Fruit fly (Drosophila melanogaster) whole organism, embryonic: ENCODE data around the gene Epp.

Source experiments
- Adf1 ChIP-seq: fragments of 200-800 bp; sonication (Bioruptor generic); IDR thresholded peaks from 2 replicates; pipeline ENCODE4 v1.3.6; 2022; ENCODE audit warnings: missing biosample characterization, missing genetic modification characterization
- Antp ChIP-seq: fragments of 200-800 bp; sonication (Bioruptor generic); optimal IDR thresholded peaks from 3 replicates; lab custom pipeline; 2016; ENCODE audit warnings: missing biosample characterization, missing genetic modification characterization
- CG10274 ChIP-seq: fragments of 200-800 bp; sonication (Bioruptor generic); optimal IDR thresholded peaks from 3 replicates; lab custom pipeline; 2017; ENCODE audit warnings: missing biosample characterization, mild to moderate bottlenecking, missing genetic modification characterization
- CG10366 ChIP-seq: fragments of 200-800 bp; sonication (Bioruptor generic); IDR thresholded peaks from 2 replicates; pipeline ENCODE4 v1.3.6; 2022; ENCODE audit warnings: missing biosample characterization, missing genetic modification characterization
- CG10543 ChIP-seq: fragments of 200-800 bp; sonication (Bioruptor generic); optimal IDR thresholded peaks from 3 replicates; lab custom pipeline; 2017; ENCODE audit warnings: missing biosample characterization, mild to moderate bottlenecking, missing genetic modification characterization, moderate library complexity
- CG11093 ChIP-seq: fragments of 200-800 bp; sonication (Bioruptor generic); IDR thresholded peaks from 3 replicates; pipeline ENCODE4 v1.3.6; 2022; ENCODE audit warnings: missing biosample characterization, missing genetic modification characterization
- CG13296 ChIP-seq: fragments of 200-800 bp; sonication (Bioruptor generic); optimal IDR thresholded peaks from 3 replicates; lab custom pipeline; 2018; ENCODE audit warnings: missing biosample characterization, mild to moderate bottlenecking, missing genetic modification characterization
- CG13624 ChIP-seq: fragments of 200-800 bp; sonication (Bioruptor generic); optimal IDR thresholded peaks from 2 replicates; lab custom pipeline; 2016; ENCODE audit warnings: missing biosample characterization, missing genetic modification characterization
- CG14050 ChIP-seq: fragments of 200-800 bp; sonication (Bioruptor generic); IDR thresholded peaks from 3 replicates; pipeline ENCODE4 v1.3.6; 2022; ENCODE audit warnings: missing biosample characterization, missing genetic modification characterization
- CG1603 ChIP-seq: fragments of 200-800 bp; sonication (Bioruptor generic); optimal IDR thresholded peaks from 2 replicates; lab custom pipeline; 2019; ENCODE audit warnings: missing biosample characterization, mild to moderate bottlenecking, missing genetic modification characterization, moderate library complexity
- CG2129 ChIP-seq: fragments of 200-800 bp; sonication (Bioruptor generic); IDR thresholded peaks from 2 replicates; pipeline ENCODE4 v1.3.6; 2022; ENCODE audit warnings: missing biosample characterization, missing genetic modification characterization; ENCODE audit not compliant: partially characterized antibody
- CG2199 ChIP-seq: fragments of 200-800 bp; sonication (Bioruptor generic); IDR thresholded peaks from 3 replicates; pipeline ENCODE4 v1.3.6; 2022; ENCODE audit warnings: missing biosample characterization, missing genetic modification characterization
- CG30403 ChIP-seq: fragments of 200-800 bp; sonication (Bioruptor generic); optimal IDR thresholded peaks from 3 replicates; lab custom pipeline; 2016; ENCODE audit warnings: missing biosample characterization, missing genetic modification characterization
- CG31224 ChIP-seq: fragments of 200-800 bp; sonication (Bioruptor generic); IDR thresholded peaks from 2 replicates; pipeline ENCODE4 v1.3.6; 2022; ENCODE audit warnings: missing biosample characterization, missing genetic modification characterization
- CG5180 ChIP-seq: fragments of 200-800 bp; sonication (Bioruptor generic); optimal IDR thresholded peaks from 3 replicates; lab custom pipeline; 2017; ENCODE audit warnings: missing biosample characterization, missing genetic modification characterization, mild to moderate bottlenecking, moderate library complexity, missing genetic modification reagents
- CG6272 ChIP-seq: fragments of 200-800 bp; sonication (Bioruptor generic); IDR thresholded peaks from 2 replicates; pipeline ENCODE4 v1.3.6; 2022; ENCODE audit warnings: missing biosample characterization, missing genetic modification characterization
- CG6689 ChIP-seq: fragments of 200-800 bp; sonication (Bioruptor generic); IDR thresholded peaks from 2 replicates; pipeline ENCODE4 v1.3.6; 2022; ENCODE audit warnings: missing biosample characterization, missing genetic modification characterization
- CG7357 ChIP-seq: fragments of 200-800 bp; sonication (Bioruptor generic); IDR thresholded peaks from 3 replicates; pipeline ENCODE4 v1.3.6; 2022; ENCODE audit warnings: missing biosample characterization, missing genetic modification characterization
- CG7987 ChIP-seq: fragments of 200-800 bp; sonication (Bioruptor generic); optimal IDR thresholded peaks from 2 replicates; lab custom pipeline; 2018; ENCODE audit warnings: missing biosample characterization, mild to moderate bottlenecking, missing genetic modification characterization, moderate library complexity
- CG8290 ChIP-seq, 3 experiments: fragments of 200-800 bp; sonication (Bioruptor generic); optimal IDR thresholded peaks; 2 replicates each; lab custom pipeline; 2016 to 2019; ENCODE audit warnings: missing biosample characterization in 3 of 3, missing genetic modification characterization in 3 of 3, mild to moderate bottlenecking in 2 of 3, moderate library complexity in 1 of 3
- CG8359 ChIP-seq: fragments of 200-800 bp; sonication (Bioruptor generic); optimal IDR thresholded peaks from 2 replicates; lab custom pipeline; 2017; ENCODE audit warnings: missing biosample characterization, mild to moderate bottlenecking, missing genetic modification characterization, borderline replicate concordance
- CG9609 ChIP-seq: fragments of 200-800 bp; sonication (Bioruptor generic); optimal IDR thresholded peaks from 3 replicates; lab custom pipeline; 2016; ENCODE audit warnings: missing biosample characterization, missing genetic modification characterization
- CG9932 ChIP-seq: fragments of 200-800 bp; sonication (Bioruptor generic); IDR thresholded peaks from 2 replicates; pipeline ENCODE4 v1.3.6; 2022; ENCODE audit warnings: missing biosample characterization, missing genetic modification characterization
- Dek ChIP-seq: fragments of 200-800 bp; sonication (Bioruptor generic); optimal IDR thresholded peaks from 3 replicates; lab custom pipeline; 2019; ENCODE audit warnings: missing biosample characterization, mild to moderate bottlenecking, missing genetic modification characterization, moderate library complexity
- E2f2 ChIP-seq: fragments of 200-800 bp; sonication (Bioruptor generic); IDR thresholded peaks from 2 replicates; pipeline ENCODE4 v1.3.6; 2022; ENCODE audit warnings: missing biosample characterization, missing genetic modification characterization
- HLH3B ChIP-seq: fragments of 200-800 bp; sonication (Bioruptor generic); IDR thresholded peaks from 2 replicates; pipeline ENCODE4 v1.3.6; 2022; ENCODE audit warnings: missing biosample characterization, missing genetic modification characterization
- Hand ChIP-seq: fragments of 200-800 bp; sonication (Bioruptor generic); optimal IDR thresholded peaks from 2 replicates; lab custom pipeline; 2017; ENCODE audit warnings: mild to moderate bottlenecking, missing biosample characterization, missing genetic modification reagents, missing genetic modification characterization
- Jarid2 ChIP-seq: fragments of 200-800 bp; sonication (Bioruptor generic); optimal IDR thresholded peaks from 3 replicates; lab custom pipeline; 2017; ENCODE audit warnings: mild to moderate bottlenecking, missing biosample characterization, missing genetic modification reagents, missing genetic modification characterization
- Meics ChIP-seq: fragments of 200-800 bp; sonication (Bioruptor generic); optimal IDR thresholded peaks from 2 replicates; lab custom pipeline; 2017; ENCODE audit warnings: missing biosample characterization, mild to moderate bottlenecking, missing genetic modification characterization
- Mrtf ChIP-seq: fragments of 200-800 bp; sonication (Bioruptor generic); IDR thresholded peaks from 3 replicates; pipeline ENCODE4 v1.3.6; 2022; ENCODE audit warnings: missing biosample characterization, missing genetic modification characterization
- Nf-YA ChIP-seq: fragments of 200-800 bp; sonication (Bioruptor generic); IDR thresholded peaks from 2 replicates; pipeline ENCODE4 v1.3.6; 2022; ENCODE audit warnings: missing biosample characterization, missing genetic modification characterization
- Vsx1 ChIP-seq: fragments of 200-800 bp; sonication (Bioruptor generic); optimal IDR thresholded peaks from 2 replicates; lab custom pipeline; 2017; ENCODE audit warnings: missing biosample characterization, mild to moderate bottlenecking, missing genetic modification characterization, missing genetic modification reagents
- Xbp1 ChIP-seq: fragments of 200-800 bp; sonication (Bioruptor generic); optimal IDR thresholded peaks from 3 replicates; lab custom pipeline; 2016; ENCODE audit warnings: missing biosample characterization, mild to moderate bottlenecking, missing genetic modification characterization
- ac ChIP-seq: fragments of 200-800 bp; sonication (Bioruptor generic); optimal IDR thresholded peaks from 3 replicates; lab custom pipeline; 2017; ENCODE audit warnings: missing biosample characterization, mild to moderate bottlenecking, missing genetic modification characterization
- btn ChIP-seq: fragments of 200-800 bp; sonication (Bioruptor generic); optimal IDR thresholded peaks from 2 replicates; lab custom pipeline; 2016; ENCODE audit warnings: missing biosample characterization, missing genetic modification characterization
- cad ChIP-seq: fragments of >200 bp; optimal IDR thresholded peaks from 2 replicates; lab custom pipeline; 2017; ENCODE audit warnings: missing biosample characterization, missing genetic modification characterization
- corto ChIP-seq: fragments of 200-800 bp; sonication (Bioruptor generic); optimal IDR thresholded peaks from 2 replicates; lab custom pipeline; 2016; ENCODE audit warnings: missing biosample characterization, mild to moderate bottlenecking, missing genetic modification characterization, moderate library complexity
- dmrt11E ChIP-seq: fragments of 200-800 bp; sonication (Bioruptor generic); optimal IDR thresholded peaks from 3 replicates; lab custom pipeline; 2018; ENCODE audit warnings: missing biosample characterization, mild to moderate bottlenecking, missing genetic modification characterization, moderate library complexity
- emc ChIP-seq: fragments of 200-800 bp; sonication (Bioruptor generic); optimal IDR thresholded peaks from 2 replicates; lab custom pipeline; 2016; ENCODE audit warnings: missing biosample characterization, missing genetic modification characterization
- fru ChIP-seq: fragments of >200 bp; optimal IDR thresholded peaks from 2 replicates; lab custom pipeline; 2017
- gcm2 ChIP-seq: fragments of 200-800 bp; sonication (Bioruptor generic); optimal IDR thresholded peaks from 2 replicates; lab custom pipeline; 2016; ENCODE audit warnings: missing biosample characterization, missing genetic modification characterization
- hbn ChIP-seq: fragments of 200-800 bp; sonication (Bioruptor generic); IDR thresholded peaks from 2 replicates; pipeline ENCODE4 v1.3.6; 2022; ENCODE audit warnings: missing biosample characterization, missing genetic modification characterization; ENCODE audit not compliant: partially characterized antibody
- jing ChIP-seq: fragments of 200-800 bp; sonication (Bioruptor generic); optimal IDR thresholded peaks from 2 replicates; lab custom pipeline; 2018; ENCODE audit warnings: missing biosample characterization, mild to moderate bottlenecking, missing genetic modification characterization
- kni ChIP-seq: fragments of 200-800 bp; sonication (Bioruptor generic); optimal IDR thresholded peaks from 3 replicates; lab custom pipeline; 2017; ENCODE audit warnings: mild to moderate bottlenecking, missing biosample characterization, missing genetic modification reagents, missing genetic modification characterization
- lola ChIP-seq, 3 experiments: fragments of >200 bp in 2 of 3; fragments of 200-800 bp in 1 of 3; sonication (Bioruptor generic) in 1 of 3; optimal IDR thresholded peaks; 2 replicates each; lab custom pipeline; 2017 to 2019; ENCODE audit warnings: missing biosample characterization in 3 of 3, missing genetic modification characterization in 3 of 3, mild to moderate bottlenecking in 1 of 3, moderate library complexity in 1 of 3
- mam ChIP-seq: fragments of 200-800 bp; sonication (Bioruptor generic); optimal IDR thresholded peaks from 3 replicates; lab custom pipeline; 2016; ENCODE audit warnings: missing biosample characterization, missing genetic modification characterization
- sr ChIP-seq: fragments of 200-800 bp; sonication (Bioruptor generic); IDR thresholded peaks from 3 replicates; pipeline ENCODE4 v1.3.6; 2022; ENCODE audit warnings: missing biosample characterization, missing genetic modification characterization
- ssp ChIP-seq: fragments of 200-800 bp; sonication (Bioruptor generic); IDR thresholded peaks from 2 replicates; pipeline ENCODE4 v1.3.6; 2022; ENCODE audit warnings: missing biosample characterization, missing genetic modification characterization
- tio ChIP-seq: fragments of 200-800 bp; sonication (Bioruptor generic); optimal IDR thresholded peaks from 2 replicates; lab custom pipeline; 2017; ENCODE audit warnings: missing biosample characterization, missing genetic modification characterization, inconsistent platforms
- zen2 ChIP-seq: fragments of 200-800 bp; sonication (Bioruptor generic); IDR thresholded peaks from 3 replicates; pipeline ENCODE4 v1.3.6; 2022; ENCODE audit warnings: missing biosample characterization, missing genetic modification characterization; ENCODE audit not compliant: partially characterized antibody

The Epp gene

DNA sequence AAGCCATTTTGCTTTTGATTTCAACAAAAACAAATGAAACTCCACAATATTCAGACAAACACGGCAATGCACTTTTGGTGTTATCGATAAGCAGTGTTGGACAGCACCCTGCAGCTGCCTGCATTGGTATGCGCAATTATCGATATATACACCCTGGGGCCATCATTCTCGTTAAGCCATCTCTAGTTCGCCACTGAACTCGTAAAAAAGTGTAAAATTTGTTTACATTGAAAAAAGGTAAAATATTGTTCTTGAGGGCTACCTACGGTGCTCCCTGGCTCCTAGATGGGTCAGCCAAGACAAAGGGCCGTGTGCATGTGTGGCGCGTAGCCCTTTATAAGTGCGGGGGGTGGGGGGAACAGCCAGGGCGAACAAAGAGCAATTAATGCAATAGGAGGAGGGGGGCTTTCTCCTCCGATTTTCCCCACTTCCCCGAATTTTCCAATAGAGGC lies 6.2 kb downstream of the Epp start, which contains the start of the genes CG13603 and CG5902 (continued):
- peak; percentile 64 for TF ChIP-seq CG30403 (GFP tag; lab: Kevin White, UChicago)
- no peak; the same call in 1 of the 2 replicates for TF ChIP-seq Adf1 (GFP tag; lab: Robert Waterston, UW)
- peak; percentile 71; the same call in 1 of the 2 replicates for TF ChIP-seq hbn (GFP tag; lab: Robert Waterston, UW)
- peak; percentile 70 for TF ChIP-seq Antp (GFP tag; lab: Kevin White, UChicago)
- TF ChIP-seq CG6272 (GFP tag; lab: Robert Waterston, UW): 0 out of 2 replicates have a peak, but pooled peaks have one; percentile 46
- no peak for TF ChIP-seq CG11093 (GFP tag; lab: Robert Waterston, UW)
- TF ChIP-seq CG9932 (GFP tag; lab: Robert Waterston, UW): peak; percentile 76
- TF ChIP-seq Meics (GFP tag; lab: Kevin White, UChicago): no peak
- no peak for TF ChIP-seq CG6689
- TF ChIP-seq CG7987 (GFP tag; lab: Kevin White, UChicago): peak; percentile 34
- no peak for TF ChIP-seq corto (GFP tag; lab: Kevin White, UChicago)
- TF ChIP-seq ac (GFP tag; lab: Kevin White, UChicago): no peak
- TF ChIP-seq ssp (GFP tag; lab: Robert Waterston, UW): peak; percentile 35; the same call in 1 of the 2 replicates
- 0 out of 3 replicates have a peak, but pooled peaks have one; percentile 3 for TF ChIP-seq sr (GFP tag; lab: Robert Waterston, UW)
- TF ChIP-seq dmrt11E: no peak
- peak; percentile 61 for TF ChIP-seq gcm2
- peak; percentile 38 for TF ChIP-seq CG9609 (GFP tag; lab: Kevin White, UChicago)
- TF ChIP-seq CG7357: no peak
- no peak for TF ChIP-seq Mrtf (GFP tag; lab: Robert Waterston, UW)
- no peak for TF ChIP-seq fru (lab: Kevin White, UChicago)
- TF ChIP-seq CG2199 (GFP tag; lab: Robert Waterston, UW): 0 out of 3 replicates have a peak, but pooled peaks have one; percentile 31
- no peak for TF ChIP-seq CG5180 (GFP tag; lab: Kevin White, UChicago)
- TF ChIP-seq HLH3B: peak; percentile 48; the same call in 1 of the 2 replicates
- TF ChIP-seq CG10274 (GFP tag; lab: Kevin White, UChicago): no peak
- TF ChIP-seq CG8290 (GFP tag; optimal IDR thresholded peaks at IDR 0.05; lab: Kevin White, UChicago): no peak
- no peak for TF ChIP-seq CG8290 (tag; optimal IDR thresholded peaks at IDR 0.05; lab: Kevin White, UChicago)
- peak; percentile 64 for TF ChIP-seq Xbp1 (GFP tag; lab: Kevin White, UChicago)
- no peak for TF ChIP-seq CG31224 (GFP tag; lab: Robert Waterston, UW)
- peak; percentile 37 for TF ChIP-seq CG10366 (GFP tag; lab: Robert Waterston, UW)
- TF ChIP-seq CG14050: no peak
- TF ChIP-seq CG13296: no peak
- no peak for TF ChIP-seq tio (GFP tag; lab: Kevin White, UChicago)
- TF ChIP-seq CG10543: peak; percentile 32
- TF ChIP-seq CG13624 (GFP tag; lab: Kevin White, UChicago): peak; percentile 86
- TF ChIP-seq Nf-YA (GFP tag; lab: Robert Waterston, UW): no peak
- TF ChIP-seq Vsx1 (GFP tag; lab: Kevin White, UChicago): peak; percentile 82
- TF ChIP-seq jing (GFP tag; lab: Kevin White, UChicago): no peak
- TF ChIP-seq CG1603: peak; percentile 76
- no peak for TF ChIP-seq Hand (GFP tag; lab: Kevin White, UChicago)
- TF ChIP-seq mam (GFP tag; lab: Kevin White, UChicago): peak; percentile 74
- TF ChIP-seq E2f2 (GFP tag; lab: Robert Waterston, UW): peak; percentile 25; the same call in 1 of the 2 replicates
- TF ChIP-seq cad: no peak
- TF ChIP-seq CG2129 (GFP tag; lab: Robert Waterston, UW): peak; percentile 52; the same call in 1 of the 2 replicates
- TF ChIP-seq kni (GFP tag; lab: Kevin White, UChicago): no peak
- TF ChIP-seq Dek: no peak
- no peak for TF ChIP-seq lola (GFP tag; optimal IDR thresholded peaks at IDR 0.05; lab: Kevin White, UChicago)
- no peak for TF ChIP-seq CG8359 (GFP tag; lab: Kevin White, UChicago)
- TF ChIP-seq btn (GFP tag; lab: Kevin White, UChicago): no peak
- TF ChIP-seq Jarid2 (GFP tag; lab: Kevin White, UChicago): no peak
- peak; percentile 77 for TF ChIP-seq zen2 (GFP tag; lab: Robert Waterston, UW)
- no peak for TF ChIP-seq emc
